In the genomic region with DNA sequence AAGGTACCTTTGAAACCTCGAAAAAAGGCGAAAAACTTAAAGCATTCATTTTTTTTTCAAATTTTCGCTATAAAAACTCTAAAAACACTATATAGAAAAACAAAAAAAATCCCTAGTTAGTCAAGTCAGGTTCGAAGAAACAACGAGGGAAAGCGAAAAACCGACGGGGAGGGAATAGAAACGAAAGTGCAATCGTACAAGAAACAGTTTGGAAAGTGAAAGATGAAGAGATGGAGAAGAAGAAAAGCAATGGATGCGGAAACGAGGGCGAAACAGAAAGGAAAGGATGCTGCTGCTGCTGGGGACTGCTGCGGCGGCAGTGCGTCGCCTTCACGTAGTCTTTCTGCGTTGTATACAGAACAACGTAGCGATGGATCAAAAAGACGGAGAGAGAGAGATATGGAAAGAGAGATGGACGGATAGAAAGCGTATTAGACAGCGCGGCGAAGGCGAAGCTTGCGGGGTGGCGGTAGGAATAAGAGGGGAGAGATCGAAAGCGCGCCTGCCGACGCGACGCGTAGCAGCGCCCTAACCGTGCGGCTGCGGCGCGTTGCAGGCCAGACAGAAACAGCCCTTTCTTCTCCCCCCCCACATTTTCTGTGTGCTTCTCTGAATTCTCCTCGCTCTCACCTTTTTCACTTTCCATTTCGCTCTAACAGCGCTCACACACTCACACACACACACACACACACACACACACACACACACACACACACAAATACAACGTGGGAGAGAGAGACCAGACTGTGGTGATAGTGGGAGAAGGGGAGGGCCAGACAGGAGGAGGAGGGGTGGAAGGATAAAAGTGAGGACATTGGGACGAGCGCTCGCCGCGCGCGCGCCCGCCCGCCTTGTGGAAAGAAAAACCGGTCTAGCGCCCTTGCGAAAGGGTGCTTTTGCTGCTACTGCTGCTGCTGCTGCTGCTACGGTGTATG, we compare ENCODE assay signal across 4 worm cellular contexts.
A peak's percentile ranks its signal among the peaks of the same experiment; 100 is the strongest.
TF ChIP-seq lines count a peak whose summit lies in the region.

No protein-coding gene starts in this region.

TF ChIP-seq in whole organism, L2 larva, 48 proteins besides CTCF, POLR2A, EP300 and RAD21 (continued from another document):
- TF ChIP-seq sma-9 (GFP tag; optimal IDR thresholded peaks at IDR 0.05; lab: Kevin White, UChicago): peak; percentile 87
- TF ChIP-seq sma-9 (tag; optimal IDR thresholded peaks at IDR 0.05; lab: Kevin White, UChicago): no peak
- TF ChIP-seq egl-27 (tag; optimal IDR thresholded peaks at IDR 0.05; lab: Kevin White, UChicago): peak; percentile 94
- no peak for TF ChIP-seq nhr-23 (tag; optimal IDR thresholded peaks at IDR 0.05; lab: Kevin White, UChicago)
- peak; percentile 98 for TF ChIP-seq blmp-1 (tag; optimal IDR thresholded peaks at IDR 0.05; lab: Kevin White, UChicago; ENCODE audit: insufficient read depth)
- peak; percentile 35 for TF ChIP-seq ceh-16 (tag; optimal IDR thresholded peaks at IDR 0.05; lab: Kevin White, UChicago)
- TF ChIP-seq nhr-237 (tag; optimal IDR thresholded peaks at IDR 0.05; lab: Kevin White, UChicago): no peak
- peak; percentile 77 for TF ChIP-seq lin-11 (tag; optimal IDR thresholded peaks at IDR 0.05; lab: Kevin White, UChicago)
- peak; percentile 51 to 75 for TF ChIP-seq lsy-2 (tag; optimal IDR thresholded peaks at IDR 0.05; lab: Kevin White, UChicago)
- peak; percentile 73 for TF ChIP-seq C34F6.9 (tag; optimal IDR thresholded peaks at IDR 0.05; lab: Kevin White, UChicago)
- peak; percentile 96 for TF ChIP-seq Y55F3AM.14 (GFP tag; optimal IDR thresholded peaks at IDR 0.05; lab: Kevin White, UChicago)
- TF ChIP-seq ztf-1 (GFP tag; conservative IDR thresholded peaks at IDR 0.05; lab: Robert Waterston, UW): no peak
- TF ChIP-seq nhr-6 (tag; optimal IDR thresholded peaks at IDR 0.05; lab: Kevin White, UChicago): peak; percentile 38
- TF ChIP-seq nhr-21 (tag; optimal IDR thresholded peaks at IDR 0.05; lab: Kevin White, UChicago): peak; percentile 94
- TF ChIP-seq unc-39 (tag; optimal IDR thresholded peaks at IDR 0.05; lab: Kevin White, UChicago): no peak
- TF ChIP-seq unc-62 (GFP tag; optimal IDR thresholded peaks at IDR 0.05; lab: Kevin White, UChicago): peak; percentile 40
- TF ChIP-seq peb-1 (tag; optimal IDR thresholded peaks at IDR 0.05; lab: Kevin White, UChicago): no peak
- peak; percentile 27 for TF ChIP-seq zag-1 (tag; optimal IDR thresholded peaks at IDR 0.05; lab: Kevin White, UChicago)
- TF ChIP-seq dmd-4 (tag; optimal IDR thresholded peaks at IDR 0.05; lab: Kevin White, UChicago): no peak
- peak; percentile 2 to 92 for TF ChIP-seq mdl-1 (tag; optimal IDR thresholded peaks at IDR 0.05; lab: Kevin White, UChicago)
- peak; percentile 60 for TF ChIP-seq sma-3 (GFP tag; optimal IDR thresholded peaks at IDR 0.05; lab: Kevin White, UChicago)
TF ChIP-seq in whole organism, L2 larva: peak in this region for 28.

TF ChIP-seq in whole organism, L4 larva, 104 proteins besides CTCF, POLR2A, EP300 and RAD21 (continued from another document and continues in another):
- TF ChIP-seq ceh-28 (tag; optimal IDR thresholded peaks at IDR 0.05; lab: Kevin White, UChicago) (no peak), ceh-44 (GFP tag; IDR thresholded peaks at IDR 0.05; lab: Robert Waterston, UW) (no peak), pqm-1 (tag; optimal IDR thresholded peaks at IDR 0.05; lab: Kevin White, UChicago) (no peak), nhr-41 (GFP tag; IDR thresholded peaks at IDR 0.05; lab: Robert Waterston, UW) (peak; percentile 71; the same call in 1 of the 2 replicates), nhr-10 (tag; optimal IDR thresholded peaks at IDR 0.05; lab: Kevin White, UChicago) (peak; percentile 59), attf-4 (tag; optimal IDR thresholded peaks at IDR 0.05; lab: Kevin White, UChicago) (no peak), lin-39 (tag; optimal IDR thresholded peaks at IDR 0.05; lab: Kevin White, UChicago) (no peak), ceh-82 (tag; optimal IDR thresholded peaks at IDR 0.05; lab: Kevin White, UChicago) (no peak), fos-1 (tag; optimal IDR thresholded peaks at IDR 0.05; lab: Kevin White, UChicago) (no peak), fkh-10 (GFP tag; optimal IDR thresholded peaks at IDR 0.05; lab: Kevin White, UChicago) (peak; percentile 21), lsy-2 (tag; optimal IDR thresholded peaks at IDR 0.05; lab: Kevin White, UChicago) (peak; percentile 74 to 81), T26A8.4 (GFP tag; IDR thresholded peaks at IDR 0.05; lab: Robert Waterston, UW) (peak; percentile 86; the same call in 1 of the 2 replicates), dpl-1 (GFP tag; optimal IDR thresholded peaks at IDR 0.05; lab: Kevin White, UChicago) (peak; percentile 35), ctbp-1 (GFP tag; IDR thresholded peaks at IDR 0.05; lab: Robert Waterston, UW) (peak; percentile 83), hlh-30 (tag; optimal IDR thresholded peaks at IDR 0.05; lab: Kevin White, UChicago; ENCODE audit: insufficient read depth) (peak; percentile 90), nhr-48 (tag; optimal IDR thresholded peaks at IDR 0.05; lab: Kevin White, UChicago) (peak; percentile 96), daf-8 (GFP tag; IDR thresholded peaks at IDR 0.05; lab: Robert Waterston, UW) (no peak), ztf-11 (tag; optimal IDR thresholded peaks at IDR 0.05; lab: Kevin White, UChicago) (no peak), mdt-29 (GFP tag; IDR thresholded peaks at IDR 0.05; lab: Robert Waterston, UW) (no peak), aha-1 (tag; lab: Kevin White, UChicago) (peak; percentile 100), dmd-8 (GFP tag; IDR thresholded peaks at IDR 0.05; lab: Robert Waterston, UW) (no peak), F49E8.2 (tag; optimal IDR thresholded peaks at IDR 0.05; lab: Kevin White, UChicago; ENCODE audit: borderline replicate concordance) (no peak), lin-1 (GFP tag; IDR thresholded peaks at IDR 0.05; lab: Robert Waterston, UW) (peak; percentile 56; the same call in 1 of the 2 replicates), F37D6.2 (tag; optimal IDR thresholded peaks at IDR 0.05; lab: Kevin White, UChicago) (peak; percentile 28), mxl-3 (GFP tag; optimal IDR thresholded peaks at IDR 0.05; lab: Kevin White, UChicago) (peak; percentile 98), jun-1 (tag; optimal IDR thresholded peaks at IDR 0.05; lab: Kevin White, UChicago) (peak; percentile 59), snpc-1.2 (GFP tag; IDR thresholded peaks at IDR 0.05; lab: Robert Waterston, UW) (0 out of 2 replicates have a peak, but pooled peaks have one; percentile 16), ztf-7 (tag; optimal IDR thresholded peaks at IDR 0.05; lab: Kevin White, UChicago) (no peak), vab-7 (GFP tag; IDR thresholded peaks at IDR 0.05; lab: Robert Waterston, UW) (no peak), lir-3 (tag; optimal IDR thresholded peaks at IDR 0.05; lab: Kevin White, UChicago) (peak; percentile 33), spr-1 (tag; optimal IDR thresholded peaks at IDR 0.05; lab: Kevin White, UChicago) (peak; percentile 70), daf-19 (GFP tag; conservative IDR thresholded peaks at IDR 0.05; lab: Robert Waterston, UW) (no peak), nhr-6 (tag; optimal IDR thresholded peaks at IDR 0.05; lab: Kevin White, UChicago) (peak; percentile 72), nhr-28 (tag; optimal IDR thresholded peaks at IDR 0.05; lab: Kevin White, UChicago) (peak; percentile 94)

TF ChIP-seq in whole organism, late embryonic, 69 proteins besides CTCF, POLR2A, EP300 and RAD21 (continued from another document and continues in another):
- TF ChIP-seq che-1 (tag; optimal IDR thresholded peaks at IDR 0.05; lab: Kevin White, UChicago) (peak; percentile 40), ceh-24 (tag; optimal IDR thresholded peaks at IDR 0.05; lab: Kevin White, UChicago) (no peak), pha-4 (tag; optimal IDR thresholded peaks at IDR 0.05; lab: Kevin White, UChicago) (no peak), sox-4 (tag; optimal IDR thresholded peaks at IDR 0.05; lab: Kevin White, UChicago) (no peak), ceh-18 (tag; optimal IDR thresholded peaks at IDR 0.05; lab: Kevin White, UChicago) (peak; percentile 94), unc-86 (tag; optimal IDR thresholded peaks at IDR 0.05; lab: Kevin White, UChicago) (no peak), ceh-6 (GFP tag; optimal IDR thresholded peaks at IDR 0.05; lab: Kevin White, UChicago) (peak; percentile 24), C38D4.7 (GFP tag; optimal IDR thresholded peaks at IDR 0.05; lab: Kevin White, UChicago) (peak; percentile 9), hlh-8 (tag; optimal IDR thresholded peaks at IDR 0.05; lab: Kevin White, UChicago) (peak; percentile 29), dve-1 (tag; optimal IDR thresholded peaks at IDR 0.05; lab: Kevin White, UChicago) (peak; percentile 76), pag-3 (tag; optimal IDR thresholded peaks at IDR 0.05; lab: Kevin White, UChicago; ENCODE audit: borderline replicate concordance) (no peak), T23F11.4 (GFP tag; optimal IDR thresholded peaks at IDR 0.05; lab: Kevin White, UChicago) (peak; percentile 70), K02D7.2 (tag; optimal IDR thresholded peaks at IDR 0.05; lab: Kevin White, UChicago) (peak; percentile 35), sdc-2 (tag; optimal IDR thresholded peaks at IDR 0.05; lab: Kevin White, UChicago) (peak; percentile 39), lim-6 (tag; optimal IDR thresholded peaks at IDR 0.05; lab: Kevin White, UChicago) (no peak), ceh-48 (tag; optimal IDR thresholded peaks at IDR 0.05; lab: Kevin White, UChicago) (no peak), ceh-31 (tag; optimal IDR thresholded peaks at IDR 0.05; lab: Kevin White, UChicago) (peak; percentile 79), fkh-10 (GFP tag; optimal IDR thresholded peaks at IDR 0.05; lab: Kevin White, UChicago) (peak; percentile 51), pat-9 (tag; optimal IDR thresholded peaks at IDR 0.05; lab: Kevin White, UChicago) (peak; percentile 76), ceh-45 (GFP tag; IDR thresholded peaks at IDR 0.05; lab: Robert Waterston, UW) (no peak), madf-2 (tag; optimal IDR thresholded peaks at IDR 0.05; lab: Kevin White, UChicago) (peak; percentile 37), unc-3 (GFP tag; conservative IDR thresholded peaks at IDR 0.05; lab: Robert Waterston, UW) (no peak), unc-3 (tag; optimal IDR thresholded peaks at IDR 0.05; lab: Kevin White, UChicago) (no peak), gmeb-2 (tag; optimal IDR thresholded peaks at IDR 0.05; lab: Kevin White, UChicago) (no peak), ceh-22 (tag; optimal IDR thresholded peaks at IDR 0.05; lab: Kevin White, UChicago) (no peak), ztf-16 (tag; optimal IDR thresholded peaks at IDR 0.05; lab: Kevin White, UChicago) (peak; percentile 38), syd-9 (tag; optimal IDR thresholded peaks at IDR 0.05; lab: Kevin White, UChicago) (peak; percentile 76), unc-42 (tag; optimal IDR thresholded peaks at IDR 0.05; lab: Kevin White, UChicago) (no peak), hlh-30 (tag; optimal IDR thresholded peaks at IDR 0.05; lab: Kevin White, UChicago; ENCODE audit: insufficient read depth) (peak; percentile 24), lin-11 (tag; optimal IDR thresholded peaks at IDR 0.05; lab: Kevin White, UChicago) (no peak), nfya-1 (tag; optimal IDR thresholded peaks at IDR 0.05; lab: Kevin White, UChicago) (peak; percentile 88), mec-3 (tag; optimal IDR thresholded peaks at IDR 0.05; lab: Kevin White, UChicago; ENCODE audit: borderline replicate concordance) (no peak), Y22D7AL.16 (tag; optimal IDR thresholded peaks at IDR 0.05; lab: Kevin White, UChicago) (no peak), ceh-34 (tag; optimal IDR thresholded peaks at IDR 0.05; lab: Kevin White, UChicago) (peak; percentile 90), hlh-15 (tag; optimal IDR thresholded peaks at IDR 0.05; lab: Kevin White, UChicago) (no peak), eyg-1 (tag; optimal IDR thresholded peaks at IDR 0.05; lab: Kevin White, UChicago) (no peak), pax-1 (tag; optimal IDR thresholded peaks at IDR 0.05; lab: Kevin White, UChicago) (no peak)

TF ChIP-seq in whole organism, mixed stage, embryonic, 35 proteins besides CTCF, POLR2A, EP300 and RAD21 (continued from another document):
- peak; percentile 17 for TF ChIP-seq nhr-12 (tag; optimal IDR thresholded peaks at IDR 0.05; lab: Kevin White, UChicago)
- TF ChIP-seq mab-5 (tag; optimal IDR thresholded peaks at IDR 0.05; lab: Kevin White, UChicago): no peak
- TF ChIP-seq lin-32 (GFP tag; optimal IDR thresholded peaks at IDR 0.05; lab: Kevin White, UChicago): no peak
- TF ChIP-seq unc-62 (GFP tag; optimal IDR thresholded peaks at IDR 0.05; lab: Kevin White, UChicago): peak; percentile 52
- TF ChIP-seq ceh-83 (GFP tag; optimal IDR thresholded peaks at IDR 0.05; lab: Kevin White, UChicago): peak; percentile 10
- TF ChIP-seq pha-4 (tag; optimal IDR thresholded peaks at IDR 0.05; lab: Kevin White, UChicago): peak; percentile 83
- peak; percentile 95 for TF ChIP-seq nhr-237 (tag; optimal IDR thresholded peaks at IDR 0.05; lab: Kevin White, UChicago)
- TF ChIP-seq hlh-1 (tag; optimal IDR thresholded peaks at IDR 0.05; lab: Kevin White, UChicago): peak; percentile 5
- peak; percentile 51 for TF ChIP-seq ztf-11 (tag; optimal IDR thresholded peaks at IDR 0.05; lab: Kevin White, UChicago)
